Fruit fly (Drosophila melanogaster) S2 (cell line): Measurements from ENCODE around the gene JMJD6.

ENCODE experiments used
- CG8478 ChIP-seq: fragments of >200 bp; optimal IDR thresholded peaks from 2 replicates; lab custom pipeline; 2018
- CTCF ChIP-seq, 2 experiments: fragments of >200 bp; optimal IDR thresholded peaks; 2 replicates each; lab custom pipeline; 2018

dm6 chr3R:22375674-22376073 lies 13.5 kb upstream of the JMJD6 start, which contains the start of gene CG18596:
- no peak for TF ChIP-seq CG8478 (lab: Kevin White, UChicago)
- TF ChIP-seq CTCF (optimal IDR thresholded peaks at IDR 0.05; lab: Kevin White, UChicago), result no peak
